Fruit fly (Drosophila melanogaster): ENCODE results near the gene Sfp24Bb.

The Sfp24Bb gene

dm6 chr2L:3655698-3656105, 13.9 kb downstream of the Sfp24Bb start:
- TF ChIP-seq CG17806 (tag; optimal IDR thresholded peaks at IDR 0.05) = peak; percentile 98
- TF ChIP-seq CG32121 (GFP tag; IDR thresholded peaks at IDR 0.05) = peak; percentile 98
- peak; percentile 97 for TF ChIP-seq rn (GFP tag; IDR thresholded peaks at IDR 0.05)
- TF ChIP-seq gl (tag; optimal IDR thresholded peaks at IDR 0.05) = peak; percentile 97
- TF ChIP-seq fd96Ca (GFP tag; IDR thresholded peaks at IDR 0.05) = peak; percentile 99
- TF ChIP-seq D1 (tag; optimal IDR thresholded peaks at IDR 0.05) = peak; percentile 95
- TF ChIP-seq CG10348 (GFP tag; IDR thresholded peaks at IDR 0.05) = peak; percentile 91
- TF ChIP-seq CG13204 (GFP tag; optimal IDR thresholded peaks at IDR 0.05) = peak; percentile 93
- peak; percentile 99 for TF ChIP-seq CG8301 (tag; optimal IDR thresholded peaks at IDR 0.05)
- peak; percentile 99 for TF ChIP-seq Snoo (tag; optimal IDR thresholded peaks at IDR 0.05)
- peak; percentile 98 for TF ChIP-seq CG12605 (GFP tag; IDR thresholded peaks at IDR 0.05)
- TF ChIP-seq Pif1B (GFP tag; optimal IDR thresholded peaks at IDR 0.05) = peak; percentile 99
- TF ChIP-seq CG14655 (GFP tag; optimal IDR thresholded peaks at IDR 0.05) = peak; percentile 98
- peak; percentile 98 for TF ChIP-seq CG15710 (tag; optimal IDR thresholded peaks at IDR 0.05)
- peak; percentile 68 for TF ChIP-seq EcR (GFP tag; optimal IDR thresholded peaks at IDR 0.05)
- TF ChIP-seq CG4496 (GFP tag; IDR thresholded peaks at IDR 0.05) = peak; percentile 99
- TF ChIP-seq CG9948 (tag; optimal IDR thresholded peaks at IDR 0.05) = peak; percentile 98
- TF ChIP-seq Pif1A (GFP tag; optimal IDR thresholded peaks at IDR 0.05) = peak; percentile 99
- TF ChIP-seq Ets98B (GFP tag; IDR thresholded peaks at IDR 0.05) = peak; percentile 99
- peak; percentile 97 for TF ChIP-seq CG34367 (tag; optimal IDR thresholded peaks at IDR 0.05)
- peak; percentile 98 for TF ChIP-seq CG8159 (tag; optimal IDR thresholded peaks at IDR 0.05)

- TF ChIP-seq D1 (tag; optimal IDR thresholded peaks at IDR 0.05) (no peak), CG8159 (tag; optimal IDR thresholded peaks at IDR 0.05) (no peak), CG9948 (tag; optimal IDR thresholded peaks at IDR 0.05) (no peak), CG8301 (tag; optimal IDR thresholded peaks at IDR 0.05) (no peak), CG12605 (GFP tag; IDR thresholded peaks at IDR 0.05) (no peak)
Measured at dm6 chr2L:3654956-3655618, 14.5 kb downstream of the Sfp24Bb start.

- TF ChIP-seq CG12605 (GFP tag; IDR thresholded peaks at IDR 0.05) = no peak
- TF ChIP-seq CG17806 (tag; optimal IDR thresholded peaks at IDR 0.05) = no peak
Measured at dm6 chr2L:3648173-3648972, 21.2 kb downstream of the Sfp24Bb start.

dm6 chr2L:3647521-3648172, 21.9 kb downstream of the Sfp24Bb start:
- TF ChIP-seq CG4496 (GFP tag; IDR thresholded peaks at IDR 0.05) = peak; percentile 84
- TF ChIP-seq rn (GFP tag; IDR thresholded peaks at IDR 0.05) = no peak
- TF ChIP-seq Pif1B (GFP tag; optimal IDR thresholded peaks at IDR 0.05) = peak; percentile 14
- TF ChIP-seq CG10348 (GFP tag; IDR thresholded peaks at IDR 0.05) = no peak
- no peak for TF ChIP-seq EcR (GFP tag; optimal IDR thresholded peaks at IDR 0.05)
- TF ChIP-seq CG13204 (GFP tag; optimal IDR thresholded peaks at IDR 0.05) = no peak
- TF ChIP-seq CG14655 (GFP tag; optimal IDR thresholded peaks at IDR 0.05) = peak; percentile 56
- peak; percentile 58 for TF ChIP-seq CG12605 (GFP tag; IDR thresholded peaks at IDR 0.05)
- peak; percentile 22; the same call in 1 of the 3 replicates for TF ChIP-seq fd96Ca (GFP tag; IDR thresholded peaks at IDR 0.05)
- peak; percentile 25 for TF ChIP-seq Pif1A (GFP tag; optimal IDR thresholded peaks at IDR 0.05)
- TF ChIP-seq D1 (tag; optimal IDR thresholded peaks at IDR 0.05) = no peak
- peak; percentile 82 for TF ChIP-seq CG32121 (GFP tag; IDR thresholded peaks at IDR 0.05)
- TF ChIP-seq CG8159 (tag; optimal IDR thresholded peaks at IDR 0.05) = no peak
- peak; percentile 23 for TF ChIP-seq CG9948 (tag; optimal IDR thresholded peaks at IDR 0.05)
- TF ChIP-seq Ets98B (GFP tag; IDR thresholded peaks at IDR 0.05) = peak; percentile 78
- TF ChIP-seq CG15710 (tag; optimal IDR thresholded peaks at IDR 0.05) = peak; percentile 43
- TF ChIP-seq gl (tag; optimal IDR thresholded peaks at IDR 0.05) = no peak
- no peak for TF ChIP-seq CG34367 (tag; optimal IDR thresholded peaks at IDR 0.05)
- no peak for TF ChIP-seq CG17806 (tag; optimal IDR thresholded peaks at IDR 0.05)
- peak; percentile 34 for TF ChIP-seq CG8301 (tag; optimal IDR thresholded peaks at IDR 0.05)
- TF ChIP-seq Snoo (tag; optimal IDR thresholded peaks at IDR 0.05) = peak; percentile 29

dm6 chr2L:3646041-3646440, 23.5 kb downstream of the Sfp24Bb start:
- TF ChIP-seq CG12605 (GFP tag; IDR thresholded peaks at IDR 0.05) (no peak), CG10348 (GFP tag; IDR thresholded peaks at IDR 0.05) (no peak), CG8159 (tag; optimal IDR thresholded peaks at IDR 0.05) (no peak), CG9948 (tag; optimal IDR thresholded peaks at IDR 0.05) (no peak), CG8301 (tag; optimal IDR thresholded peaks at IDR 0.05) (no peak), CG17806 (tag; optimal IDR thresholded peaks at IDR 0.05) (no peak), CG34367 (tag; optimal IDR thresholded peaks at IDR 0.05) (no peak), Snoo (tag; optimal IDR thresholded peaks at IDR 0.05) (no peak), D1 (tag; optimal IDR thresholded peaks at IDR 0.05) (no peak), CG32121 (GFP tag; IDR thresholded peaks at IDR 0.05) (no peak), gl (tag; optimal IDR thresholded peaks at IDR 0.05) (no peak), CG4496 (GFP tag; IDR thresholded peaks at IDR 0.05) (no peak), CG13204 (GFP tag; optimal IDR thresholded peaks at IDR 0.05) (no peak)

All from whole organism, pupa.